Worm (Caenorhabditis elegans) whole organism, L4/young adult: ENCODE data around the gene egl-45.

Experiments
- W03F9.2 ChIP-seq: fragments of 150-350 bp; optimal IDR thresholded peaks from 2 replicates; lab custom pipeline; 2014; ENCODE audit warnings: missing biosample characterization, missing genetic modification characterization
- dao-5 ChIP-seq: sonication (generic microtip); optimal IDR thresholded peaks from 2 replicates; lab custom pipeline; 2016; ENCODE audit warnings: missing genotype, missing genetic modification characterization, moderate library complexity, missing compliant biosample characterization
- him-1 ChIP-seq: sonication (generic microtip); optimal IDR thresholded peaks from 2 replicates; lab custom pipeline; 2016; ENCODE audit warnings: missing genotype, missing genetic modification reagents, missing genetic modification characterization, missing compliant biosample characterization

egl-45 gene

ce11 chrIII:7848173-7848572, 19.7 kb upstream of the egl-45 start:
- TF ChIP-seq W03F9.2 (tag; lab: Kevin White, UChicago) (no peak), him-1 (tag; lab: Kevin White, UChicago) (no peak), dao-5 (tag; lab: Kevin White, UChicago) (no peak)

DNA sequence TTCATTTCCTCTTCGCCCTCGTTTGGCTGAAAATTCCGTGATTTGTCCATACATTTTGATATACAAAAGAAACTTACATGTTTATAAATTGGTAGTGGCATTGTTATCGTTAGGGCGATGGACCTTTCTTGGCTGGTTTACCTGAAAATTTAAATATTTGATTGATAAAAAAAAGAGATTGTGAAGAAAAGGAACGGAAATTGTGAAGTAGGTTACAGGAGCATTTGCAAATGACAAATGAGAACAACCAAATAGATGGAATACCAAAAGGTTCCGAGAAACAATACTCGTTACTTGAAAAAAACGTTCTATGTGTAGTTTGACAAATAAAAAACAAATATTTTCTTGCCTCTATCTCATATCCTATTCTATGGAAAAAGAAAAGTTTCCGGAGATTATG, 15.1 kb upstream of the egl-45 start, which contains the start of gene ZK652.8:
Gene ZK652.8 (minus strand): TSS at position 101 of the 400 bp plus-strand sequence.
- TF ChIP-seq dao-5 (tag; lab: Kevin White, UChicago) (no peak), W03F9.2 (tag; lab: Kevin White, UChicago) (no peak), him-1 (tag; lab: Kevin White, UChicago) (no peak)

- TF ChIP-seq W03F9.2 (tag; lab: Kevin White, UChicago) (no peak), him-1 (tag; lab: Kevin White, UChicago) (no peak), dao-5 (tag; lab: Kevin White, UChicago) (no peak)
Observed at ce11 chrIII:7838907-7839642, 10.6 kb upstream of the egl-45 start, which contains the start of gene ceh-23. TSS of gene ceh-23 (plus strand) at chrIII:7839592.

ce11 chrIII:7837567-7837966, 9.1 kb upstream of the egl-45 start:
- TF ChIP-seq him-1 (tag; lab: Kevin White, UChicago) (no peak), dao-5 (tag; lab: Kevin White, UChicago) (no peak), W03F9.2 (tag; lab: Kevin White, UChicago) (no peak)

DNA sequence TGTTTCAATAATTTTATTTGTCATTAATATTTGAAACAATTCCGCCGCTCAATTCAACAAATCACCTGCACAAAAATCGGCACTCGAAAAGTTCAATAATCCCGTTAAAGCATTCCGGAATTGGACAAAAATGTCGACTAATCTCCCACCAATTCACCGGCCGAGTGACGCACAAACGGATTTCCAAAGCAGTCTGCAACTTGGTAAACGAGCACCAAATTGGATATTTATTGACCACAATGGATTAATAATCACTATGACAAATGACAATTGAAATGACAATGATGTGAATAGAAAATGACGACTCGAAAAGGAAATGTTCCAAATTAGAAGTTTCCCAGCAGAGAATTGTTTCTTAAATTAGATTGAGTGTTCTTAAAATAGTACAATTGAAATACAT, 7.3 kb upstream of the egl-45 start:
- TF ChIP-seq W03F9.2 (tag; lab: Kevin White, UChicago) (no peak), him-1 (tag; lab: Kevin White, UChicago) (no peak), dao-5 (tag; lab: Kevin White, UChicago) (no peak)

ce11 chrIII:7834848-7835247, 6.4 kb upstream of the egl-45 start:
- TF ChIP-seq dao-5 (tag; lab: Kevin White, UChicago) (no peak), W03F9.2 (tag; lab: Kevin White, UChicago) (no peak), him-1 (tag; lab: Kevin White, UChicago) (no peak)

ce11 chrIII:7832473-7832872, 4.0 kb upstream of the egl-45 start:
- TF ChIP-seq dao-5 (tag; lab: Kevin White, UChicago) (no peak), him-1 (tag; lab: Kevin White, UChicago) (no peak), W03F9.2 (tag; lab: Kevin White, UChicago) (no peak)

- TF ChIP-seq dao-5 (tag; lab: Kevin White, UChicago) (no peak), W03F9.2 (tag; lab: Kevin White, UChicago) (no peak), him-1 (tag; lab: Kevin White, UChicago) (no peak)
Observed at ce11 chrIII:7824041-7824440, 4.4 kb downstream of the egl-45 start.

ce11 chrIII:7823285-7823684, 5.1 kb downstream of the egl-45 start:
- TF ChIP-seq dao-5 (tag; lab: Kevin White, UChicago) (no peak), W03F9.2 (tag; lab: Kevin White, UChicago) (no peak), him-1 (tag; lab: Kevin White, UChicago) (no peak)

- TF ChIP-seq W03F9.2 (tag; lab: Kevin White, UChicago), result no peak
- no peak for TF ChIP-seq dao-5 (tag; lab: Kevin White, UChicago)
- no peak for TF ChIP-seq him-1 (tag; lab: Kevin White, UChicago)
Observed at ce11 chrIII:7819866-7820265, 8.6 kb downstream of the egl-45 start.

- no peak for TF ChIP-seq W03F9.2 (tag; lab: Kevin White, UChicago)
- no peak for TF ChIP-seq dao-5 (tag; lab: Kevin White, UChicago)
- TF ChIP-seq him-1 (tag; lab: Kevin White, UChicago), result no peak
Observed at ce11 chrIII:7818965-7819364, 9.5 kb downstream of the egl-45 start.

- TF ChIP-seq dao-5 (tag; lab: Kevin White, UChicago), result no peak
- no peak for TF ChIP-seq W03F9.2 (tag; lab: Kevin White, UChicago)
- TF ChIP-seq him-1 (tag; lab: Kevin White, UChicago), result no peak
Observed at ce11 chrIII:7816463-7816862, 12.0 kb downstream of the egl-45 start.

ce11 chrIII:7815571-7816348, 12.7 kb downstream of the egl-45 start:
- TF ChIP-seq W03F9.2 (tag; lab: Kevin White, UChicago), result no peak
- no peak for TF ChIP-seq him-1 (tag; lab: Kevin White, UChicago)
- TF ChIP-seq dao-5 (tag; lab: Kevin White, UChicago), result no peak
